Fruit fly (Drosophila melanogaster) whole organism, embryonic: ENCODE measurements around the gene Hexim.

Experiments
- Abd-B ChIP-seq: fragments of 200-800 bp; sonication (Bioruptor generic); optimal IDR thresholded peaks from 2 replicates; lab custom pipeline; 2018; ENCODE audit warnings: missing biosample characterization, mild to moderate bottlenecking, missing genetic modification characterization, moderate library complexity
- Antp ChIP-seq: fragments of 200-800 bp; sonication (Bioruptor generic); optimal IDR thresholded peaks from 3 replicates; lab custom pipeline; 2016; ENCODE audit warnings: missing biosample characterization, missing genetic modification characterization
- Asciz ChIP-seq: fragments of 200-800 bp; sonication (Bioruptor generic); optimal IDR thresholded peaks from 2 replicates; lab custom pipeline; 2017; ENCODE audit warnings: missing biosample characterization, mild to moderate bottlenecking, missing genetic modification characterization, missing genetic modification reagents
- Atf3 ChIP-seq: fragments of 200-800 bp; sonication (Bioruptor generic); optimal IDR thresholded peaks from 3 replicates; lab custom pipeline; 2016; ENCODE audit warnings: missing biosample characterization, missing genetic modification characterization
- CG12104 ChIP-seq: fragments of 200-800 bp; sonication (Bioruptor generic); optimal IDR thresholded peaks from 3 replicates; lab custom pipeline; 2016; ENCODE audit warnings: missing biosample characterization, missing genetic modification characterization
- CG12942 ChIP-seq: fragments of 200-800 bp; sonication (Bioruptor generic); optimal IDR thresholded peaks from 3 replicates; lab custom pipeline; 2016; ENCODE audit warnings: missing biosample characterization, missing genetic modification characterization
- CG14710 ChIP-seq: fragments of 200-800 bp; sonication (Bioruptor generic); optimal IDR thresholded peaks from 3 replicates; lab custom pipeline; 2019; ENCODE audit warnings: missing biosample characterization, mild to moderate bottlenecking, missing genetic modification characterization, moderate library complexity
- CG16863 ChIP-seq: fragments of 200-800 bp; sonication (Bioruptor generic); optimal IDR thresholded peaks from 3 replicates; lab custom pipeline; 2016; ENCODE audit warnings: missing biosample characterization, missing genetic modification characterization
- CG17385 ChIP-seq: fragments of 200-800 bp; sonication (Bioruptor generic); optimal IDR thresholded peaks from 3 replicates; lab custom pipeline; 2018; ENCODE audit warnings: missing biosample characterization, mild to moderate bottlenecking, missing genetic modification characterization
- CG18011 ChIP-seq: fragments of 200-800 bp; sonication (Bioruptor generic); optimal IDR thresholded peaks from 2 replicates; lab custom pipeline; 2017; ENCODE audit warnings: missing biosample characterization, missing genetic modification characterization, mild to moderate bottlenecking, moderate library complexity, missing genotype
- CG1832 ChIP-seq: fragments of 200-800 bp; sonication (Bioruptor generic); optimal IDR thresholded peaks from 2 replicates; lab custom pipeline; 2017; ENCODE audit warnings: missing biosample characterization, mild to moderate bottlenecking, missing genetic modification characterization, inconsistent platforms
- CG2116 ChIP-seq: fragments of 200-800 bp; sonication (Bioruptor generic); optimal IDR thresholded peaks from 3 replicates; lab custom pipeline; 2018; ENCODE audit warnings: missing biosample characterization, mild to moderate bottlenecking, missing genetic modification characterization
- CG30020 ChIP-seq: fragments of 200-800 bp; optimal IDR thresholded peaks from 2 replicates; lab custom pipeline; 2019; ENCODE audit warnings: missing biosample characterization, mild to moderate bottlenecking, missing genetic modification characterization, moderate library complexity
- CG33213 ChIP-seq: fragments of 200-800 bp; sonication (Bioruptor generic); optimal IDR thresholded peaks from 3 replicates; lab custom pipeline; 2016; ENCODE audit warnings: missing biosample characterization, missing genetic modification characterization
- CG3407 ChIP-seq: fragments of 200-800 bp; sonication (Bioruptor generic); optimal IDR thresholded peaks from 2 replicates; lab custom pipeline; 2018; ENCODE audit warnings: missing biosample characterization, mild to moderate bottlenecking, missing genetic modification characterization
- CG34422 ChIP-seq: fragments of 200-800 bp; sonication (Bioruptor generic); IDR thresholded peaks from 3 replicates; pipeline ENCODE4 v1.3.6; 2022; ENCODE audit warnings: missing biosample characterization, missing genetic modification characterization
- CG3995 ChIP-seq: fragments of 200-800 bp; sonication (Bioruptor generic); optimal IDR thresholded peaks from 3 replicates; lab custom pipeline; 2016; ENCODE audit warnings: missing biosample characterization, missing genetic modification characterization
- CG7987 ChIP-seq: fragments of 200-800 bp; sonication (Bioruptor generic); optimal IDR thresholded peaks from 2 replicates; lab custom pipeline; 2018; ENCODE audit warnings: missing biosample characterization, mild to moderate bottlenecking, missing genetic modification characterization, moderate library complexity
- CG9437 ChIP-seq: fragments of 200-800 bp; sonication (Bioruptor generic); optimal IDR thresholded peaks from 2 replicates; lab custom pipeline; 2018; ENCODE audit warnings: missing biosample characterization, mild to moderate bottlenecking, missing genetic modification characterization
- CG9609 ChIP-seq: fragments of 200-800 bp; sonication (Bioruptor generic); optimal IDR thresholded peaks from 3 replicates; lab custom pipeline; 2016; ENCODE audit warnings: missing biosample characterization, missing genetic modification characterization
- CHES-1-like ChIP-seq: fragments of 200-800 bp; sonication (Bioruptor generic); optimal IDR thresholded peaks from 2 replicates; lab custom pipeline; 2016; ENCODE audit warnings: missing biosample characterization, missing genetic modification characterization
- Dek ChIP-seq: fragments of 200-800 bp; sonication (Bioruptor generic); optimal IDR thresholded peaks from 3 replicates; lab custom pipeline; 2019; ENCODE audit warnings: missing biosample characterization, mild to moderate bottlenecking, missing genetic modification characterization, moderate library complexity
- Dll ChIP-seq: fragments of 200-800 bp; sonication (Bioruptor generic); IDR thresholded peaks from 4 replicates; pipeline ENCODE4 v1.3.6; 2022; ENCODE audit warnings: missing biosample characterization, missing genetic modification characterization; ENCODE audit not compliant: partially characterized antibody
- Fer3 ChIP-seq: fragments of 200-800 bp; sonication (Bioruptor generic); optimal IDR thresholded peaks from 2 replicates; lab custom pipeline; 2018; ENCODE audit warnings: missing biosample characterization, mild to moderate bottlenecking, missing genetic modification characterization, moderate library complexity
- H15 ChIP-seq: fragments of 200-800 bp; sonication (Bioruptor generic); IDR thresholded peaks from 3 replicates; pipeline ENCODE4 v1.3.6; 2022; ENCODE audit warnings: missing biosample characterization, missing genetic modification characterization
- HLH4C ChIP-seq: fragments of 200-800 bp; sonication (Bioruptor generic); IDR thresholded peaks from 3 replicates; pipeline ENCODE4 v1.3.6; 2022; ENCODE audit warnings: missing biosample characterization, missing genetic modification characterization; ENCODE audit not compliant: partially characterized antibody
- HmgD ChIP-seq: fragments of 200-800 bp; sonication (Bioruptor generic); optimal IDR thresholded peaks from 3 replicates; lab custom pipeline; 2016; ENCODE audit warnings: missing biosample characterization, missing genetic modification characterization
- Hr39 ChIP-seq: fragments of >200 bp; optimal IDR thresholded peaks from 2 replicates; lab custom pipeline; 2017
- MTF-1 ChIP-seq: fragments of 200-800 bp; sonication (Bioruptor generic); optimal IDR thresholded peaks from 2 replicates; lab custom pipeline; 2018; ENCODE audit warnings: missing biosample characterization, mild to moderate bottlenecking, missing genetic modification characterization, borderline replicate concordance
- NFAT ChIP-seq: fragments of 200-800 bp; sonication (Bioruptor generic); IDR thresholded peaks from 2 replicates; pipeline ENCODE4 v1.3.6; 2022; ENCODE audit warnings: missing biosample characterization, missing genetic modification characterization
- Nf-YC ChIP-seq: fragments of 200-800 bp; optimal IDR thresholded peaks from 3 replicates; lab custom pipeline; 2019; ENCODE audit warnings: missing biosample characterization, mild to moderate bottlenecking, missing genetic modification characterization, moderate library complexity
- TFAM ChIP-seq: fragments of 200-800 bp; sonication (Bioruptor generic); optimal IDR thresholded peaks from 2 replicates; lab custom pipeline; 2017; ENCODE audit warnings: missing biosample characterization, missing genetic modification characterization, inconsistent platforms
- aop ChIP-seq: fragments of 200-800 bp; sonication (Bioruptor generic); IDR thresholded peaks from 2 replicates; pipeline ENCODE4 v1.3.6; 2022; ENCODE audit warnings: missing biosample characterization, missing genetic modification characterization
- chinmo ChIP-seq: fragments of 200-800 bp; sonication (Bioruptor generic); IDR thresholded peaks from 4 replicates; pipeline ENCODE4 v1.3.6; 2022; ENCODE audit warnings: missing biosample characterization, missing genetic modification characterization; ENCODE audit not compliant: partially characterized antibody
- corto ChIP-seq: fragments of 200-800 bp; sonication (Bioruptor generic); optimal IDR thresholded peaks from 2 replicates; lab custom pipeline; 2016; ENCODE audit warnings: missing biosample characterization, mild to moderate bottlenecking, missing genetic modification characterization, moderate library complexity
- cwo ChIP-seq: fragments of 200-800 bp; sonication (Bioruptor generic); optimal IDR thresholded peaks from 3 replicates; lab custom pipeline; 2017; ENCODE audit warnings: missing biosample characterization, missing genetic modification characterization, mild to moderate bottlenecking, moderate library complexity, missing genetic modification reagents
- ems ChIP-seq: fragments of 200-800 bp; sonication (Bioruptor generic); optimal IDR thresholded peaks from 3 replicates; lab custom pipeline; 2016; ENCODE audit warnings: missing biosample characterization, missing genetic modification characterization
- ftz-f1 ChIP-seq: fragments of 200-800 bp; sonication (Bioruptor generic); optimal IDR thresholded peaks from 2 replicates; lab custom pipeline; 2016; ENCODE audit warnings: missing biosample characterization, missing genetic modification characterization
- grn ChIP-seq: fragments of 200-800 bp; sonication (Bioruptor generic); optimal IDR thresholded peaks from 3 replicates; lab custom pipeline; 2017; ENCODE audit warnings: missing biosample characterization, missing genetic modification characterization
- org-1 ChIP-seq: fragments of 200-800 bp; sonication (Bioruptor generic); optimal IDR thresholded peaks from 2 replicates; lab custom pipeline; 2017; ENCODE audit warnings: missing biosample characterization, missing genetic modification characterization
- row ChIP-seq: fragments of 200-800 bp; sonication (Bioruptor generic); IDR thresholded peaks from 3 replicates; pipeline ENCODE4 v1.3.6; 2022; ENCODE audit warnings: missing biosample characterization, missing genetic modification characterization
- scrt ChIP-seq: fragments of 200-800 bp; sonication (Bioruptor generic); optimal IDR thresholded peaks from 2 replicates; lab custom pipeline; 2018; ENCODE audit warnings: missing biosample characterization, mild to moderate bottlenecking, missing genetic modification characterization, moderate library complexity
- shn ChIP-seq: fragments of 200-800 bp; sonication (Bioruptor generic); optimal IDR thresholded peaks from 3 replicates; lab custom pipeline; 2016; ENCODE audit warnings: missing biosample characterization, missing genetic modification characterization
- sima ChIP-seq: fragments of 200-800 bp; sonication (Bioruptor generic); optimal IDR thresholded peaks from 2 replicates; lab custom pipeline; 2016; ENCODE audit warnings: missing biosample characterization, missing genetic modification characterization
- sna ChIP-seq: fragments of 200-800 bp; sonication (Bioruptor generic); IDR thresholded peaks from 2 replicates; pipeline ENCODE4 v1.3.6; 2022; ENCODE audit warnings: missing biosample characterization, missing genetic modification characterization; ENCODE audit not compliant: partially characterized antibody
- stwl ChIP-seq: fragments of 200-800 bp; sonication (Bioruptor generic); optimal IDR thresholded peaks from 3 replicates; lab custom pipeline; 2018; ENCODE audit warnings: missing biosample characterization, mild to moderate bottlenecking, missing genetic modification characterization, moderate library complexity
- tap ChIP-seq: fragments of 200-800 bp; optimal IDR thresholded peaks from 3 replicates; lab custom pipeline; 2019; ENCODE audit warnings: missing biosample characterization, mild to moderate bottlenecking, missing genetic modification characterization, moderate library complexity
- unc-4 ChIP-seq: fragments of 200-800 bp; sonication (Bioruptor generic); IDR thresholded peaks from 2 replicates; pipeline ENCODE4 v1.3.6; 2022; ENCODE audit warnings: missing biosample characterization, missing genetic modification characterization; ENCODE audit not compliant: partially characterized antibody
- vnd ChIP-seq: fragments of 200-800 bp; sonication (Bioruptor generic); IDR thresholded peaks from 3 replicates; pipeline ENCODE4 v1.3.6; 2022; ENCODE audit warnings: missing biosample characterization, missing genetic modification characterization; ENCODE audit not compliant: partially characterized antibody
- zfh1 ChIP-seq: fragments of 200-800 bp; sonication (Bioruptor generic); IDR thresholded peaks from 3 replicates; pipeline ENCODE4 v1.3.6; 2022; ENCODE audit warnings: missing biosample characterization, missing genetic modification characterization

Gene Hexim

DNA sequence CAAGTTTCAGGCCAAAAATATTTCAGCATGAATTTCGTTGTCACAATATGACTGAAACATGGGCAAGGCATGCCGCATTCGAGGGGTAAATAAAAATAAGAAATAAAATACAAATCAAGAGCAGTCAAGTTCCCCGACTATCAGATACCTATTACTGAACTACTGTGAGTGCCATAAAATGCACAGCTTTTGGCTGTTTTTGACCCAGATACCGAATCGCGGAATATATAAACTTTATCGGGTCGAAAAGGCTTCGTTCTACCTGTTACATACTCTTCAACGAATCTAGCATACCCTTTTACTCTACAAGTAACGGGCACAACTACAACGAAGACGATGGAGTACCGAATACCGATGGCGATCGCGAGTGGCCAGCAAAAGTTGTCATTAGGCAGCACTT is 47.6 kb downstream of the Hexim start (continued):
- no peak for TF ChIP-seq CG18011 (GFP tag; lab: Kevin White, UChicago)
- TF ChIP-seq ems (GFP tag; lab: Kevin White, UChicago), result peak; percentile 41
- TF ChIP-seq Antp (GFP tag; lab: Kevin White, UChicago), result peak; percentile 43
- TF ChIP-seq vnd (GFP tag; lab: Robert Waterston, UW), result peak; percentile 61
- no peak for TF ChIP-seq HmgD (GFP tag; lab: Kevin White, UChicago)
- no peak for TF ChIP-seq Nf-YC (tag; lab: Kevin White, UChicago)
- no peak for TF ChIP-seq scrt
- peak; percentile 14 for TF ChIP-seq CG3995
- TF ChIP-seq org-1 (GFP tag; lab: Kevin White, UChicago), result no peak
- TF ChIP-seq CG9609 (GFP tag; lab: Kevin White, UChicago), result peak; percentile 58
- TF ChIP-seq stwl (tag; lab: Kevin White, UChicago), result no peak
- TF ChIP-seq sna (GFP tag; lab: Robert Waterston, UW), result peak; percentile 50; the same call in 1 of the 2 replicates
- TF ChIP-seq corto (GFP tag; lab: Kevin White, UChicago), result no peak
- TF ChIP-seq NFAT, result peak; percentile 77
- peak; percentile 60; the same call in 2 of the 4 replicates for TF ChIP-seq Dll (GFP tag; lab: Robert Waterston, UW)
- TF ChIP-seq HLH4C, result peak; percentile 91
- peak; percentile 56 for TF ChIP-seq Fer3 (tag; lab: Kevin White, UChicago)
- 0 out of 3 replicates have a peak, but pooled peaks have one; percentile 51 for TF ChIP-seq H15
- TF ChIP-seq Abd-B (GFP tag; lab: Kevin White, UChicago), result peak; percentile 19
- peak; percentile 22 for TF ChIP-seq shn (GFP tag; lab: Kevin White, UChicago)
- TF ChIP-seq CG2116 (GFP tag; lab: Kevin White, UChicago), result no peak
- no peak for TF ChIP-seq CG33213 (GFP tag; lab: Kevin White, UChicago)
- TF ChIP-seq aop (GFP tag; lab: Robert Waterston, UW), result peak; percentile 46; the same call in 1 of the 2 replicates
- TF ChIP-seq TFAM (GFP tag; lab: Kevin White, UChicago), result no peak
- TF ChIP-seq unc-4 (GFP tag; lab: Robert Waterston, UW), result peak; percentile 45; the same call in 1 of the 2 replicates
- TF ChIP-seq CG7987 (GFP tag; lab: Kevin White, UChicago), result no peak
- no peak for TF ChIP-seq CG30020
- TF ChIP-seq CG3407 (GFP tag; lab: Kevin White, UChicago), result no peak
- TF ChIP-seq Atf3 (GFP tag; lab: Kevin White, UChicago), result peak; percentile 19
- TF ChIP-seq zfh1 (GFP tag; lab: Robert Waterston, UW), result peak; percentile 70; the same call in 2 of the 3 replicates
- no peak for TF ChIP-seq ftz-f1 (GFP tag; lab: Kevin White, UChicago)
- TF ChIP-seq CG12104 (GFP tag; lab: Kevin White, UChicago), result no peak
- TF ChIP-seq Asciz, result peak; percentile 6
- TF ChIP-seq CG12942, result no peak
- no peak for TF ChIP-seq Hr39 (lab: Kevin White, UChicago)
- no peak for TF ChIP-seq sima (GFP tag; lab: Kevin White, UChicago)
- TF ChIP-seq chinmo, result peak; percentile 77; the same call in 3 of the 4 replicates
- TF ChIP-seq MTF-1 (GFP tag; lab: Kevin White, UChicago), result no peak
- TF ChIP-seq Dek (tag; lab: Kevin White, UChicago), result peak; percentile 21
- no peak for TF ChIP-seq CG1832 (GFP tag; lab: Kevin White, UChicago)
- peak; percentile 59; the same call in 2 of the 3 replicates for TF ChIP-seq CG34422
- peak; percentile 20 for TF ChIP-seq CG17385 (GFP tag; lab: Kevin White, UChicago)
- TF ChIP-seq CG16863 (GFP tag; lab: Kevin White, UChicago), result peak; percentile 26
- peak; percentile 14 for TF ChIP-seq CG9437
- no peak for TF ChIP-seq CG14710 (tag; lab: Kevin White, UChicago)
- peak; percentile 78 for TF ChIP-seq row (GFP tag; lab: Robert Waterston, UW)
- TF ChIP-seq grn (GFP tag; lab: Kevin White, UChicago), result no peak
- TF ChIP-seq cwo (GFP tag; lab: Kevin White, UChicago), result peak; percentile 31
- peak; percentile 42 for TF ChIP-seq tap (tag; lab: Kevin White, UChicago)
- peak; percentile 28 for TF ChIP-seq CHES-1-like (GFP tag; lab: Kevin White, UChicago)
